Worm (Caenorhabditis elegans): ENCODE data around the gene tat-3.

ce11 chrIII:10691019-10691418 is 39.5 kb downstream of the tat-3 start, which contains the start of gene Y39A1A.17:
- TF ChIP-seq fkh-10 (GFP tag; optimal IDR thresholded peaks at IDR 0.05) (no peak), ref-2 (tag; optimal IDR thresholded peaks at IDR 0.05) (no peak), unc-55 (GFP tag; optimal IDR thresholded peaks at IDR 0.05) (no peak), C08G9.2 (tag; optimal IDR thresholded peaks at IDR 0.05) (no peak), ets-4 (tag; optimal IDR thresholded peaks at IDR 0.05) (no peak), unc-42 (tag; optimal IDR thresholded peaks at IDR 0.05) (no peak), hlh-6 (tag; optimal IDR thresholded peaks at IDR 0.05) (no peak), pros-1 (tag; optimal IDR thresholded peaks at IDR 0.05) (no peak), ceh-6 (GFP tag; optimal IDR thresholded peaks at IDR 0.05) (no peak), rnt-1 (tag; optimal IDR thresholded peaks at IDR 0.05) (no peak), elt-4 (tag; optimal IDR thresholded peaks at IDR 0.05) (no peak), tbx-2 (tag; optimal IDR thresholded peaks at IDR 0.05) (no peak), K09A11.1 (tag; optimal IDR thresholded peaks at IDR 0.05; ENCODE audit: insufficient read depth) (no peak)
